Worm (Caenorhabditis elegans): ENCODE results near the gene sid-3.

- TF ChIP-seq ceh-82 (tag; optimal IDR thresholded peaks at IDR 0.05), result no peak
- no peak for TF ChIP-seq nhr-11 (tag; optimal IDR thresholded peaks at IDR 0.05)
- TF ChIP-seq nhr-77 (tag; optimal IDR thresholded peaks at IDR 0.05), result no peak
- no peak for TF ChIP-seq ztf-11 (tag; optimal IDR thresholded peaks at IDR 0.05)
- TF ChIP-seq madf-5 (GFP tag; IDR thresholded peaks at IDR 0.05), result no peak
- TF ChIP-seq ceh-32 (tag; optimal IDR thresholded peaks at IDR 0.05; ENCODE audit: poor library complexity), result no peak
- no peak for TF ChIP-seq nhr-111 (GFP tag; optimal IDR thresholded peaks at IDR 0.05)
- no peak for TF ChIP-seq R02D3.7 (tag; optimal IDR thresholded peaks at IDR 0.05)
- TF ChIP-seq mdl-1 (tag; optimal IDR thresholded peaks at IDR 0.05), result peak in 1 of 2 experiments; percentile 23
- no peak for TF ChIP-seq lin-15B (tag; optimal IDR thresholded peaks at IDR 0.05)
- TF ChIP-seq spr-1 (tag; optimal IDR thresholded peaks at IDR 0.05), result no peak
- no peak for TF ChIP-seq mdt-29 (GFP tag; IDR thresholded peaks at IDR 0.05)
Observed at ce11 chrX:17138060-17138557, 48.1 kb upstream of the sid-3 start, which contains the start of gene cnp-3.
